Worm (Caenorhabditis elegans) whole organism, mixed stage, embryonic: ENCODE results near the gene phf-5.
A peak's percentile ranks its signal among the peaks of the same experiment; 100 is the strongest.

ENCODE experiments used
- bed-3 ChIP-seq: fragments of 200-800 bp; sonication (Bioruptor generic); optimal IDR thresholded peaks from 3 replicates; lab custom pipeline; 2018; ENCODE audit warnings: mild to moderate bottlenecking, missing genetic modification characterization, moderate library complexity, missing compliant biosample characterization
- elt-3 ChIP-seq: fragments of 150-350 bp; optimal IDR thresholded peaks from 2 replicates; lab custom pipeline; 2014; ENCODE audit warnings: missing biosample characterization, missing genetic modification characterization
- hlh-1 ChIP-seq: fragments of 150-350 bp; optimal IDR thresholded peaks from 2 replicates; lab custom pipeline; 2014; ENCODE audit warnings: missing biosample characterization, missing genetic modification reagents, missing genetic modification characterization
- lsy-2 ChIP-seq: fragments of 150-350 bp; optimal IDR thresholded peaks from 2 replicates; lab custom pipeline; 2014; ENCODE audit warnings: missing biosample characterization, missing genetic modification characterization
- mls-2 ChIP-seq: sonication (generic microtip); optimal IDR thresholded peaks from 2 replicates; lab custom pipeline; 2016; ENCODE audit warnings: mild to moderate bottlenecking, missing genetic modification characterization, moderate library complexity, missing compliant biosample characterization
- nhr-12 ChIP-seq: fragments of 150-350 bp; optimal IDR thresholded peaks from 2 replicates; lab custom pipeline; 2014; ENCODE audit warnings: missing biosample characterization, missing genetic modification characterization
- nhr-237 ChIP-seq: fragments of 150-350 bp; optimal IDR thresholded peaks from 2 replicates; lab custom pipeline; 2014; ENCODE audit warnings: missing biosample characterization, missing genetic modification characterization
- nhr-28 ChIP-seq: fragments of 150-350 bp; optimal IDR thresholded peaks from 2 replicates; lab custom pipeline; 2014; ENCODE audit warnings: missing biosample characterization, missing genetic modification characterization
- snpc-4 ChIP-seq: fragments of 150-350 bp; optimal IDR thresholded peaks from 2 replicates; lab custom pipeline; 2014; ENCODE audit warnings: missing biosample characterization, missing genetic modification characterization
- unc-62 ChIP-seq: fragments of 150-350 bp; optimal IDR thresholded peaks from 2 replicates; lab custom pipeline; 2014; ENCODE audit warnings: missing biosample characterization, missing genetic modification reagents, missing genetic modification characterization

ce11 chrIII:2331033-2331625 lies 12.2 kb upstream of the phf-5 start, which contains the start of the genes Y54F10BM.13 and ppm-1.D:
- TF ChIP-seq nhr-237 (tag; lab: Kevin White, UChicago) (no peak), unc-62 (GFP tag; lab: Kevin White, UChicago) (no peak), snpc-4 (tag; lab: Kevin White, UChicago) (no peak), bed-3 (GFP tag; lab: Kevin White, UChicago) (no peak), nhr-28 (tag; lab: Kevin White, UChicago) (no peak), hlh-1 (tag; lab: Kevin White, UChicago) (no peak), lsy-2 (peak; percentile 44), elt-3 (no peak), mls-2 (tag; lab: Kevin White, UChicago) (no peak), nhr-12 (tag; lab: Kevin White, UChicago) (no peak)
